Fruit fly (Drosophila melanogaster): ENCODE results near the gene TfIIEbeta.

Gene TfIIEbeta

DNA sequence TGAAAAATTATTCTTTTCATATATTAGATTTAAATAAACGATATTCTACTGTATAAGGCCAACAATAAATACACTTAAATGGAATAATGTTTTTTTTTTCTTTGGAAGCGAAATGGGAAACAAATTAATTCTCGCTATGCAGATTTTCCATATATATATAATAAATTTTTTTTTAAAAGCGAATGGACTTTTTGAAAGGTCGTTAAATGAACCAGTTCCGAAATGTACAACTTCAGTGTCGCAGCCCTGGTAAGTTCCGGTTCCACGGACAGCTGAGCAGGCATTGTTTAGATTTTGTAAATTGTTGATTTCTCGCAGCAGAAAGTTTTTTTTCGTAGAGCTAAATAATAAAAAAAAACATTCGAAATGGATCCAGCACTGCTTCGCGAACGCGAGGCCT is at the start of gene TfIIEbeta (continued):
- TF ChIP-seq sima (GFP tag; optimal IDR thresholded peaks at IDR 0.05) (no peak), Hmx (GFP tag; optimal IDR thresholded peaks at IDR 0.05) (no peak), tgo (GFP tag; IDR thresholded peaks at IDR 0.05) (peak; percentile 28; the same call in 1 of the 3 replicates), crp (GFP tag; optimal IDR thresholded peaks at IDR 0.05) (peak; percentile 68 to 92), Dll (GFP tag; IDR thresholded peaks at IDR 0.05; ENCODE audit: partially characterized antibody) (0 out of 4 replicates have a peak, but pooled peaks have one; percentile 49), Taf1 (GFP tag; IDR thresholded peaks at IDR 0.05) (no peak), CG8944 (GFP tag; optimal IDR thresholded peaks at IDR 0.05) (no peak), toy (GFP tag; IDR thresholded peaks at IDR 0.05) (no peak), bsh (GFP tag; optimal IDR thresholded peaks at IDR 0.05) (peak in 1 of 2 experiments; percentile 55), Fer3 (tag; optimal IDR thresholded peaks at IDR 0.05) (peak; percentile 46), CG2116 (GFP tag; optimal IDR thresholded peaks at IDR 0.05) (peak; percentile 16), lola (GFP tag; optimal IDR thresholded peaks at IDR 0.05) (no peak), row (GFP tag; IDR thresholded peaks at IDR 0.05) (peak; percentile 82), al (GFP tag; IDR thresholded peaks at IDR 0.05) (no peak), D19A (tag; optimal IDR thresholded peaks at IDR 0.05) (peak; percentile 96), NC2β (GFP tag; optimal IDR thresholded peaks at IDR 0.05) (no peak), CG33213 (GFP tag; optimal IDR thresholded peaks at IDR 0.05) (no peak), CG42726 (GFP tag; IDR thresholded peaks at IDR 0.05; ENCODE audit: partially characterized antibody) (peak; percentile 6; the same call in 1 of the 2 replicates), CG17829 (tag; optimal IDR thresholded peaks at IDR 0.05) (peak; percentile 29), lilli (GFP tag; optimal IDR thresholded peaks at IDR 0.05) (peak; percentile 13), CG18476 (GFP tag; optimal IDR thresholded peaks at IDR 0.05) (peak; percentile 9), CG34422 (GFP tag; IDR thresholded peaks at IDR 0.05) (no peak; the same call in 2 of the 3 replicates), CG7745 (tag; optimal IDR thresholded peaks at IDR 0.05) (no peak), CG11560 (tag; IDR thresholded peaks at IDR 0.05) (no peak), CG30020 (tag; optimal IDR thresholded peaks at IDR 0.05) (peak; percentile 4), Oli (tag; optimal IDR thresholded peaks at IDR 0.05) (peak; percentile 25), CG17361 (GFP tag; IDR thresholded peaks at IDR 0.05) (peak; percentile 55; the same call in 2 of the 3 replicates), ken (GFP tag; IDR thresholded peaks at IDR 0.05) (no peak), Eip74EF (GFP tag; optimal IDR thresholded peaks at IDR 0.05) (no peak), CG4730 (GFP tag; IDR thresholded peaks at IDR 0.05) (no peak), CG10462 (GFP tag; optimal IDR thresholded peaks at IDR 0.05) (no peak), fd3F (GFP tag; optimal IDR thresholded peaks at IDR 0.05) (no peak), CG31365 (tag; optimal IDR thresholded peaks at IDR 0.05) (no peak), CG1024 (GFP tag; IDR thresholded peaks at IDR 0.05) (no peak), slbo (GFP tag; IDR thresholded peaks at IDR 0.05) (peak; percentile 54), luna (GFP tag; optimal IDR thresholded peaks at IDR 0.05) (no peak), trem (tag; optimal IDR thresholded peaks at IDR 0.05) (peak; percentile 33), CG31224 (GFP tag; IDR thresholded peaks at IDR 0.05) (no peak), Sry-β (GFP tag; optimal IDR thresholded peaks at IDR 0.05) (peak; percentile 25), Gsc (GFP tag; IDR thresholded peaks at IDR 0.05) (no peak), kni (GFP tag; optimal IDR thresholded peaks at IDR 0.05) (no peak), CG3163 (GFP tag; optimal IDR thresholded peaks at IDR 0.05) (no peak), gem (tag; optimal IDR thresholded peaks at IDR 0.05) (no peak), lbe (GFP tag; optimal IDR thresholded peaks at IDR 0.05) (peak; percentile 46), CG9437 (GFP tag; optimal IDR thresholded peaks at IDR 0.05) (peak; percentile 6), CG9609 (GFP tag; optimal IDR thresholded peaks at IDR 0.05) (no peak), repo (GFP tag; optimal IDR thresholded peaks at IDR 0.05) (no peak), CG10565 (GFP tag; optimal IDR thresholded peaks at IDR 0.05) (no peak), CG6813 (GFP tag; optimal IDR thresholded peaks at IDR 0.05) (no peak), CG4617 (GFP tag; optimal IDR thresholded peaks at IDR 0.05; ENCODE audit: borderline replicate concordance) (peak; percentile 6)
